Fruit fly (Drosophila melanogaster): ENCODE results near the gene kri.

The kri gene

dm6 chr3L:5821506-5821905, 10.7 kb downstream of the kri start:
- TF ChIP-seq Crg-1 (GFP tag; optimal IDR thresholded peaks at IDR 0.05) (no peak), CG5204 (GFP tag; optimal IDR thresholded peaks at IDR 0.05) (peak; percentile 27), cnc (optimal IDR thresholded peaks at IDR 0.05) (no peak), CG12768 (GFP tag; optimal IDR thresholded peaks at IDR 0.05) (no peak), CG7101 (tag; optimal IDR thresholded peaks at IDR 0.05) (peak; percentile 14), cic (GFP tag; optimal IDR thresholded peaks at IDR 0.05) (peak; percentile 56), CG14711 (tag; optimal IDR thresholded peaks at IDR 0.05) (peak; percentile 21), ovo (GFP tag; optimal IDR thresholded peaks at IDR 0.05) (peak; percentile 13), CG7045 (GFP tag; optimal IDR thresholded peaks at IDR 0.05) (peak; percentile 30), Hr96 (GFP tag; optimal IDR thresholded peaks at IDR 0.05) (no peak), pad (GFP tag; optimal IDR thresholded peaks at IDR 0.05) (no peak), CG11617 (GFP tag; optimal IDR thresholded peaks at IDR 0.05) (no peak), bab1 (GFP tag; optimal IDR thresholded peaks at IDR 0.05) (no peak)

- TF ChIP-seq Clk (GFP tag; optimal IDR thresholded peaks at IDR 0.05) (no peak), CG7101 (tag; optimal IDR thresholded peaks at IDR 0.05) (no peak), pad (GFP tag; optimal IDR thresholded peaks at IDR 0.05) (no peak), CG1620 (GFP tag; optimal IDR thresholded peaks at IDR 0.05) (no peak), CG11617 (GFP tag; optimal IDR thresholded peaks at IDR 0.05) (no peak), Mnt (GFP tag; optimal IDR thresholded peaks at IDR 0.05) (no peak), CG33017 (tag; optimal IDR thresholded peaks at IDR 0.05) (no peak), toe (GFP tag; optimal IDR thresholded peaks at IDR 0.05) (no peak), kay (GFP tag; ENCODE audit: borderline replicate concordance) (no peak), bab1 (GFP tag; optimal IDR thresholded peaks at IDR 0.05) (no peak), CG5204 (GFP tag; optimal IDR thresholded peaks at IDR 0.05) (no peak), ovo (GFP tag; optimal IDR thresholded peaks at IDR 0.05) (no peak), CG7045 (GFP tag; optimal IDR thresholded peaks at IDR 0.05) (no peak), tj (GFP tag; optimal IDR thresholded peaks at IDR 0.05) (no peak), CG14711 (tag; optimal IDR thresholded peaks at IDR 0.05) (no peak), CG12768 (GFP tag; optimal IDR thresholded peaks at IDR 0.05) (no peak), cic (GFP tag; optimal IDR thresholded peaks at IDR 0.05) (no peak)
These were observed 13.1 kb downstream of the kri start for dm6 chr3L:5823763-5824445.

dm6 chr3L:5825483-5825882, 14.7 kb downstream of the kri start:
- TF ChIP-seq Clk (GFP tag; optimal IDR thresholded peaks at IDR 0.05) (no peak), pad (GFP tag; optimal IDR thresholded peaks at IDR 0.05) (no peak)

dm6 chr3L:5828275-5828674, 17.5 kb downstream of the kri start:
- TF ChIP-seq Crg-1 (GFP tag; optimal IDR thresholded peaks at IDR 0.05) = no peak
- no peak for TF ChIP-seq Clk (GFP tag; optimal IDR thresholded peaks at IDR 0.05)
- TF ChIP-seq Mnt (GFP tag; optimal IDR thresholded peaks at IDR 0.05) = no peak
- no peak for TF ChIP-seq CG11617 (GFP tag; optimal IDR thresholded peaks at IDR 0.05)
- no peak for TF ChIP-seq Hr96 (GFP tag; optimal IDR thresholded peaks at IDR 0.05)
- no peak for TF ChIP-seq CG12768 (GFP tag; optimal IDR thresholded peaks at IDR 0.05)
- no peak for TF ChIP-seq CG7101 (tag; optimal IDR thresholded peaks at IDR 0.05)
- no peak for TF ChIP-seq pad (GFP tag; optimal IDR thresholded peaks at IDR 0.05)
- no peak for TF ChIP-seq CG14711 (tag; optimal IDR thresholded peaks at IDR 0.05)
- TF ChIP-seq CG33017 (tag; optimal IDR thresholded peaks at IDR 0.05) = no peak
- no peak for TF ChIP-seq tj (GFP tag; optimal IDR thresholded peaks at IDR 0.05)
- TF ChIP-seq CG7045 (GFP tag; optimal IDR thresholded peaks at IDR 0.05) = no peak
- TF ChIP-seq toe (GFP tag; optimal IDR thresholded peaks at IDR 0.05) = no peak
- TF ChIP-seq ovo (GFP tag; optimal IDR thresholded peaks at IDR 0.05) = no peak
- no peak for TF ChIP-seq bab1 (GFP tag; optimal IDR thresholded peaks at IDR 0.05)
- TF ChIP-seq CG5204 (GFP tag; optimal IDR thresholded peaks at IDR 0.05) = no peak
- no peak for TF ChIP-seq kay (GFP tag; ENCODE audit: borderline replicate concordance)

dm6 chr3L:5828684-5829083, 17.9 kb downstream of the kri start:
- TF ChIP-seq CG33017 (tag; optimal IDR thresholded peaks at IDR 0.05) (no peak), CG14711 (tag; optimal IDR thresholded peaks at IDR 0.05) (no peak), Crg-1 (GFP tag; optimal IDR thresholded peaks at IDR 0.05) (no peak)

dm6 chr3L:5830649-5831048, 19.9 kb downstream of the kri start:
- TF ChIP-seq CG11617 (GFP tag; optimal IDR thresholded peaks at IDR 0.05) = no peak
- TF ChIP-seq Mnt (GFP tag; optimal IDR thresholded peaks at IDR 0.05) = no peak
- TF ChIP-seq toe (GFP tag; optimal IDR thresholded peaks at IDR 0.05) = no peak
- TF ChIP-seq ovo (GFP tag; optimal IDR thresholded peaks at IDR 0.05) = no peak

- TF ChIP-seq kay (GFP tag; ENCODE audit: borderline replicate concordance) = no peak
- TF ChIP-seq CG12768 (GFP tag; optimal IDR thresholded peaks at IDR 0.05) = no peak
- no peak for TF ChIP-seq Hr96 (GFP tag; optimal IDR thresholded peaks at IDR 0.05)
- no peak for TF ChIP-seq Clk (GFP tag; optimal IDR thresholded peaks at IDR 0.05)
These were observed 21.1 kb downstream of the kri start for dm6 chr3L:5831890-5832289.

Data from whole organism, adult.